Worm (Caenorhabditis elegans) whole organism, young adult: ENCODE measurements around the gene srw-55.

ENCODE experiments used
- B0261.1 ChIP-seq: sonication (generic microtip); optimal IDR thresholded peaks from 2 replicates; lab custom pipeline; 2016; ENCODE audit warnings: mild to moderate bottlenecking, missing genetic modification characterization, moderate library complexity, missing compliant biosample characterization
- F10E7.11 ChIP-seq: sonication (generic microtip); optimal IDR thresholded peaks from 2 replicates; lab custom pipeline; 2017; ENCODE audit warnings: mild to moderate bottlenecking, missing genetic modification characterization, moderate library complexity, missing compliant biosample characterization
- Y67H2A.10 ChIP-seq: fragments of 200-800 bp; sonication (Bioruptor generic); conservative IDR thresholded peaks from 2 replicates; pipeline ENCODE4 v1.3.6; 2022; ENCODE audit warnings: missing genetic modification reagents, missing genetic modification characterization, missing compliant biosample characterization
- hmg-20 ChIP-seq: fragments of 200-800 bp; sonication (Bioruptor generic); IDR thresholded peaks from 2 replicates; pipeline ENCODE4 v1.3.6; 2022; ENCODE audit warnings: missing genetic modification reagents, missing genetic modification characterization, missing compliant biosample characterization
- lin-26 ChIP-seq: fragments of 200-800 bp; sonication (Bioruptor generic); IDR thresholded peaks from 2 replicates; pipeline ENCODE4 v1.3.6; 2022; ENCODE audit warnings: missing genetic modification reagents, missing genetic modification characterization, missing compliant biosample characterization
- nfya-2 ChIP-seq: fragments of 200-800 bp; sonication (Bioruptor generic); IDR thresholded peaks from 2 replicates; pipeline ENCODE4 v1.3.6; 2022; ENCODE audit warnings: missing genetic modification reagents, missing genetic modification characterization, missing compliant biosample characterization

ce11 chrV:15952762-15953161 is 12.6 kb upstream of the srw-55 start, which contains the start of gene srw-56:
- no peak for TF ChIP-seq Y67H2A.10 (GFP tag; lab: Robert Waterston, UW)
- no peak for TF ChIP-seq lin-26 (GFP tag; lab: Robert Waterston, UW)
- TF ChIP-seq F10E7.11 (tag; lab: Kevin White, UChicago): no peak
- TF ChIP-seq B0261.1 (tag; lab: Kevin White, UChicago): no peak
- TF ChIP-seq hmg-20: no peak
- TF ChIP-seq nfya-2 (GFP tag; lab: Robert Waterston, UW): no peak
